Worm (Caenorhabditis elegans) whole organism, young adult: Measurements from ENCODE around the gene pax-3.

ENCODE experiments used
- B0261.1 ChIP-seq: sonication (generic microtip); optimal IDR thresholded peaks from 2 replicates; lab custom pipeline; 2016; ENCODE audit warnings: mild to moderate bottlenecking, missing genetic modification characterization, moderate library complexity, missing compliant biosample characterization
- B0336.3 ChIP-seq: fragments of 200-800 bp; sonication (Bioruptor generic); IDR thresholded peaks from 2 replicates; pipeline ENCODE4 v1.3.6; 2022; ENCODE audit warnings: missing genetic modification characterization, missing compliant biosample characterization
- Y53G8AR.9 ChIP-seq: fragments of 200-800 bp; sonication (Bioruptor generic); conservative IDR thresholded peaks from 2 replicates; pipeline ENCODE4 v1.3.6; 2022; ENCODE audit warnings: missing genetic modification reagents, missing genetic modification characterization, missing compliant biosample characterization
- ets-4 ChIP-seq: fragments of 200-800 bp; sonication (Bioruptor generic); optimal IDR thresholded peaks from 2 replicates; lab custom pipeline; 2018; ENCODE audit warnings: mild to moderate bottlenecking, missing genetic modification characterization, missing compliant biosample characterization
- nhr-90 ChIP-seq: sonication (generic microtip); optimal IDR thresholded peaks from 2 replicates; lab custom pipeline; 2016; ENCODE audit warnings: missing genotype, mild to moderate bottlenecking, missing genetic modification characterization, missing compliant biosample characterization
- unc-62 ChIP-seq: fragments of 150-350 bp; optimal IDR thresholded peaks from 2 replicates; lab custom pipeline; 2014; ENCODE audit warnings: missing biosample characterization, missing genetic modification reagents, missing genetic modification characterization
- xnd-1 ChIP-seq: sonication (generic microtip); optimal IDR thresholded peaks from 2 replicates; lab custom pipeline; 2016; ENCODE audit warnings: missing genotype, missing genetic modification reagents, missing genetic modification characterization, missing compliant biosample characterization

ce11 chrII:10199906-10200305 is 53.5 kb downstream of the pax-3 start, which contains the start of gene R05H5.4:
- TF ChIP-seq B0336.3 (no peak), ets-4 (GFP tag; lab: Kevin White, UChicago) (no peak), unc-62 (GFP tag; lab: Kevin White, UChicago) (no peak), Y53G8AR.9 (GFP tag; lab: Robert Waterston, UW) (no peak), xnd-1 (tag; lab: Kevin White, UChicago) (no peak), B0261.1 (tag; lab: Kevin White, UChicago) (no peak), nhr-90 (tag; lab: Kevin White, UChicago) (no peak)
